Worm (Caenorhabditis elegans): ENCODE data around the gene K07B1.4.

K07B1.4 gene

ce11 chrV:9356345-9356744 is 27.6 kb downstream of the K07B1.4 start, which contains the start of gene ttr-49:
TSS of gene ttr-49 (minus strand) at chrV:9356515.
- TF ChIP-seq dve-1 (tag; optimal IDR thresholded peaks at IDR 0.05; ENCODE audit: insufficient read depth) = peak; percentile 27
- no peak for TF ChIP-seq ZK546.5 (tag; optimal IDR thresholded peaks at IDR 0.05)
- TF ChIP-seq pqm-1 (tag; optimal IDR thresholded peaks at IDR 0.05) = peak; percentile 30
- 0 out of 2 replicates have a peak, but pooled peaks have one; percentile 22 for TF ChIP-seq dmd-6 (GFP tag; IDR thresholded peaks at IDR 0.05)
- TF ChIP-seq daf-16 (GFP tag; optimal IDR thresholded peaks at IDR 0.05) = no peak
- peak; percentile 73 for TF ChIP-seq daf-16 (tag; optimal IDR thresholded peaks at IDR 0.05)

ce11 chrV:9359674-9360073 is 30.9 kb downstream of the K07B1.4 start, which contains the start of gene gpa-3:
TSS of gene gpa-3 (minus strand) at chrV:9359774.
- TF ChIP-seq lin-38 (GFP tag; IDR thresholded peaks at IDR 0.05) (no peak), unc-62 (GFP tag; optimal IDR thresholded peaks at IDR 0.05 in 1 of 2) (peak in 1 of 2 experiments; percentile 68), unc-62 (tag; optimal IDR thresholded peaks at IDR 0.05) (no peak)

ce11 chrV:9370986-9371385 is 42.2 kb downstream of the K07B1.4 start, which contains the start of gene E02C12.6:
TSS of gene E02C12.6 (minus strand) at chrV:9371086.
- TF ChIP-seq pqm-1 (tag; optimal IDR thresholded peaks at IDR 0.05) (peak; percentile 51), mdt-29 (GFP tag; IDR thresholded peaks at IDR 0.05) (no peak), ceh-62 (tag; optimal IDR thresholded peaks at IDR 0.05) (no peak), daf-12 (tag; optimal IDR thresholded peaks at IDR 0.05) (no peak), ceh-28 (tag; optimal IDR thresholded peaks at IDR 0.05) (no peak), ZK337.2 (GFP tag; IDR thresholded peaks at IDR 0.05) (no peak), ztf-11 (tag; optimal IDR thresholded peaks at IDR 0.05) (no peak), nhr-28 (tag; optimal IDR thresholded peaks at IDR 0.05) (peak; percentile 10), nhr-48 (tag; optimal IDR thresholded peaks at IDR 0.05) (no peak), dmd-6 (GFP tag; IDR thresholded peaks at IDR 0.05) (peak; percentile 12; the same call in 1 of the 2 replicates), snpc-1.2 (GFP tag; IDR thresholded peaks at IDR 0.05) (no peak), mxl-2 (GFP tag; conservative IDR thresholded peaks at IDR 0.05) (no peak)

- 0 out of 2 replicates have a peak, but pooled peaks have one; percentile 14 for TF ChIP-seq lin-1 (GFP tag; IDR thresholded peaks at IDR 0.05)
- TF ChIP-seq lim-7 (GFP tag; IDR thresholded peaks at IDR 0.05) = no peak
- no peak for TF ChIP-seq hlh-11 (tag; optimal IDR thresholded peaks at IDR 0.05)
- no peak for TF ChIP-seq ama-1 (optimal IDR thresholded peaks at IDR 0.05)
- TF ChIP-seq mxl-3 (GFP tag; optimal IDR thresholded peaks at IDR 0.05) = peak; percentile 17
- peak; percentile 58 for TF ChIP-seq zip-2 (tag; optimal IDR thresholded peaks at IDR 0.05)
- TF ChIP-seq daf-16 (GFP tag; optimal IDR thresholded peaks at IDR 0.05) = no peak
- peak; percentile 54 for TF ChIP-seq daf-16 (tag; optimal IDR thresholded peaks at IDR 0.05)
- no peak for TF ChIP-seq pha-4 (GFP tag; IDR thresholded peaks at IDR 0.05)
- no peak for TF ChIP-seq pha-4 (tag; optimal IDR thresholded peaks at IDR 0.05)
- peak; percentile 23 for TF ChIP-seq T20F7.1 (GFP tag; optimal IDR thresholded peaks at IDR 0.05)
- peak; percentile 80 for TF ChIP-seq dmd-6 (GFP tag; IDR thresholded peaks at IDR 0.05)
- no peak for TF ChIP-seq ces-1 (GFP tag; optimal IDR thresholded peaks at IDR 0.05)
- no peak for TF ChIP-seq skn-1 (tag; optimal IDR thresholded peaks at IDR 0.05)
- peak; percentile 56 for TF ChIP-seq dve-1 (tag; optimal IDR thresholded peaks at IDR 0.05; ENCODE audit: insufficient read depth)
- no peak for TF ChIP-seq zfp-3 (GFP tag; conservative IDR thresholded peaks at IDR 0.05)
- TF ChIP-seq hlh-30 (tag; optimal IDR thresholded peaks at IDR 0.05; ENCODE audit: insufficient read depth) = peak; percentile 2
- peak in 1 of 2 experiments; percentile 9 for TF ChIP-seq unc-62 (GFP tag; optimal IDR thresholded peaks at IDR 0.05 in 1 of 2)
- no peak for TF ChIP-seq unc-62 (tag; optimal IDR thresholded peaks at IDR 0.05)
- peak; percentile 72 for TF ChIP-seq nhr-28 (tag; optimal IDR thresholded peaks at IDR 0.05)
- peak; percentile 93 for TF ChIP-seq pqm-1 (tag; optimal IDR thresholded peaks at IDR 0.05)
- TF ChIP-seq D1046.2 (GFP tag; IDR thresholded peaks at IDR 0.05) = no peak
- no peak for TF ChIP-seq arid-1 (GFP tag; conservative IDR thresholded peaks at IDR 0.05)
Observed at ce11 chrV:9373473-9373872, 44.7 kb downstream of the K07B1.4 start, which contains the start of gene E02C12.8. TSS of gene E02C12.8 (minus strand) at chrV:9373613.
